Fruit fly (Drosophila melanogaster) whole organism, embryonic: ENCODE data around the gene CG4020.

Experiments used
- Aef1 ChIP-seq: fragments of 200-800 bp; sonication (Bioruptor generic); IDR thresholded peaks from 3 replicates; pipeline ENCODE4 v1.3.6; 2022; ENCODE audit warnings: missing biosample characterization, missing genetic modification characterization
- Asciz ChIP-seq: fragments of 200-800 bp; sonication (Bioruptor generic); optimal IDR thresholded peaks from 2 replicates; lab custom pipeline; 2017; ENCODE audit warnings: missing biosample characterization, mild to moderate bottlenecking, missing genetic modification characterization, missing genetic modification reagents
- Atf3 ChIP-seq: fragments of 200-800 bp; sonication (Bioruptor generic); optimal IDR thresholded peaks from 3 replicates; lab custom pipeline; 2016; ENCODE audit warnings: missing biosample characterization, missing genetic modification characterization
- CG11560 ChIP-seq: fragments of 200-800 bp; sonication (Bioruptor generic); IDR thresholded peaks from 3 replicates; pipeline ENCODE4 v1.3.6; 2022; ENCODE audit warnings: missing biosample characterization, missing genetic modification characterization
- CG12744 ChIP-seq: fragments of 200-800 bp; sonication (Bioruptor generic); optimal IDR thresholded peaks from 2 replicates; lab custom pipeline; 2016; ENCODE audit warnings: missing biosample characterization, missing genetic modification characterization
- CG12769 ChIP-seq: fragments of 200-800 bp; sonication (Bioruptor generic); optimal IDR thresholded peaks from 2 replicates; lab custom pipeline; 2019; ENCODE audit warnings: missing biosample characterization, mild to moderate bottlenecking, missing genetic modification characterization, moderate library complexity
- CG13287 ChIP-seq: fragments of 200-800 bp; sonication (Bioruptor generic); IDR thresholded peaks from 2 replicates; pipeline ENCODE4 v1.3.6; 2022; ENCODE audit warnings: missing biosample characterization, missing genetic modification characterization; ENCODE audit not compliant: partially characterized antibody
- CG1529 ChIP-seq: fragments of 200-800 bp; sonication (Bioruptor generic); optimal IDR thresholded peaks from 3 replicates; lab custom pipeline; 2018; ENCODE audit warnings: missing biosample characterization, missing genetic modification characterization
- CG15514 ChIP-seq: fragments of 200-800 bp; sonication (Bioruptor generic); optimal IDR thresholded peaks from 3 replicates; lab custom pipeline; 2017; ENCODE audit warnings: missing biosample characterization, missing genetic modification characterization, mild to moderate bottlenecking, moderate library complexity, missing genetic modification reagents
- CG16815 ChIP-seq: fragments of 200-800 bp; sonication (Bioruptor generic); optimal IDR thresholded peaks from 3 replicates; lab custom pipeline; 2017; ENCODE audit warnings: missing biosample characterization, mild to moderate bottlenecking, missing genetic modification characterization
- CG17802 ChIP-seq: fragments of 200-800 bp; sonication (Bioruptor generic); optimal IDR thresholded peaks from 2 replicates; lab custom pipeline; 2018; ENCODE audit warnings: missing biosample characterization, mild to moderate bottlenecking, missing genetic modification characterization, moderate library complexity
- CG18476 ChIP-seq: fragments of 200-800 bp; sonication (Bioruptor generic); optimal IDR thresholded peaks from 2 replicates; lab custom pipeline; 2016; ENCODE audit warnings: missing biosample characterization, mild to moderate bottlenecking, missing genetic modification characterization
- CG18599 ChIP-seq: fragments of 200-800 bp; sonication (Bioruptor generic); optimal IDR thresholded peaks from 3 replicates; lab custom pipeline; 2017; ENCODE audit warnings: missing biosample characterization, missing genetic modification characterization, mild to moderate bottlenecking, moderate library complexity, missing genetic modification reagents
- CG2202 ChIP-seq: fragments of 200-800 bp; sonication (Bioruptor generic); optimal IDR thresholded peaks from 2 replicates; lab custom pipeline; 2018; ENCODE audit warnings: missing biosample characterization, mild to moderate bottlenecking, missing genetic modification characterization
- CG2889 ChIP-seq: fragments of 200-800 bp; sonication (Bioruptor generic); IDR thresholded peaks from 3 replicates; pipeline ENCODE4 v1.3.6; 2022; ENCODE audit warnings: missing biosample characterization, missing genetic modification characterization
- CG32532 ChIP-seq: fragments of 200-800 bp; sonication (Bioruptor generic); IDR thresholded peaks from 2 replicates; pipeline ENCODE4 v1.3.6; 2022; ENCODE audit warnings: missing biosample characterization, missing genetic modification characterization
- CG34422 ChIP-seq: fragments of 200-800 bp; sonication (Bioruptor generic); IDR thresholded peaks from 3 replicates; pipeline ENCODE4 v1.3.6; 2022; ENCODE audit warnings: missing biosample characterization, missing genetic modification characterization
- CG5180 ChIP-seq: fragments of 200-800 bp; sonication (Bioruptor generic); optimal IDR thresholded peaks from 3 replicates; lab custom pipeline; 2017; ENCODE audit warnings: missing biosample characterization, missing genetic modification characterization, mild to moderate bottlenecking, moderate library complexity, missing genetic modification reagents
- CG6689 ChIP-seq: fragments of 200-800 bp; sonication (Bioruptor generic); IDR thresholded peaks from 2 replicates; pipeline ENCODE4 v1.3.6; 2022; ENCODE audit warnings: missing biosample characterization, missing genetic modification characterization
- CG7928 ChIP-seq: fragments of 200-800 bp; sonication (Bioruptor generic); optimal IDR thresholded peaks from 2 replicates; lab custom pipeline; 2017; ENCODE audit warnings: missing biosample characterization, mild to moderate bottlenecking, missing genetic modification characterization
- CG9932 ChIP-seq: fragments of 200-800 bp; sonication (Bioruptor generic); IDR thresholded peaks from 2 replicates; pipeline ENCODE4 v1.3.6; 2022; ENCODE audit warnings: missing biosample characterization, missing genetic modification characterization
- Camta ChIP-seq: fragments of 200-800 bp; sonication (Bioruptor generic); optimal IDR thresholded peaks from 2 replicates; lab custom pipeline; 2016; ENCODE audit warnings: missing biosample characterization, missing genetic modification characterization
- D ChIP-seq, 2 experiments: fragments of 200-800 bp in 1 of 2; fragments of >200 bp in 1 of 2; sonication (Bioruptor generic) in 1 of 2; optimal IDR thresholded peaks; 2 replicates in 1 of 2; 3 replicates in 1 of 2; lab custom pipeline; 2017; ENCODE audit warnings: mild to moderate bottlenecking in 1 of 2, missing biosample characterization in 1 of 2, missing genetic modification characterization in 1 of 2, missing genetic modification reagents in 1 of 2
- Doc2 ChIP-seq: fragments of 200-800 bp; sonication (Bioruptor generic); IDR thresholded peaks from 2 replicates; pipeline ENCODE4 v1.3.6; 2022; ENCODE audit warnings: missing biosample characterization, missing genetic modification characterization
- E2f1 ChIP-seq: fragments of 200-800 bp; sonication (Bioruptor generic); IDR thresholded peaks from 2 replicates; pipeline ENCODE4 v1.3.6; 2022; ENCODE audit warnings: missing biosample characterization, missing genetic modification characterization
- Fer2 ChIP-seq: fragments of 200-800 bp; sonication (Bioruptor generic); optimal IDR thresholded peaks from 2 replicates; lab custom pipeline; 2018; ENCODE audit warnings: missing biosample characterization, mild to moderate bottlenecking, missing genetic modification characterization, moderate library complexity
- Gug ChIP-seq: fragments of 200-800 bp; sonication (Bioruptor generic); IDR thresholded peaks from 4 replicates; pipeline ENCODE4 v1.3.6; 2022; ENCODE audit warnings: missing biosample characterization, missing genetic modification characterization
- H15 ChIP-seq: fragments of 200-800 bp; sonication (Bioruptor generic); IDR thresholded peaks from 3 replicates; pipeline ENCODE4 v1.3.6; 2022; ENCODE audit warnings: missing biosample characterization, missing genetic modification characterization
- Hand ChIP-seq: fragments of 200-800 bp; sonication (Bioruptor generic); optimal IDR thresholded peaks from 2 replicates; lab custom pipeline; 2017; ENCODE audit warnings: mild to moderate bottlenecking, missing biosample characterization, missing genetic modification reagents, missing genetic modification characterization
- MBD-R2 ChIP-seq: fragments of 200-800 bp; sonication (Bioruptor generic); IDR thresholded peaks from 2 replicates; pipeline ENCODE4 v1.3.6; 2022; ENCODE audit warnings: missing biosample characterization, missing genetic modification characterization
- Myb ChIP-seq: fragments of 200-800 bp; sonication (Bioruptor generic); optimal IDR thresholded peaks from 2 replicates; lab custom pipeline; 2016; ENCODE audit warnings: missing biosample characterization, missing genetic modification characterization
- Taf1 ChIP-seq: fragments of 200-800 bp; sonication (Bioruptor generic); IDR thresholded peaks from 2 replicates; pipeline ENCODE4 v1.3.6; 2022; ENCODE audit warnings: missing biosample characterization, missing genetic modification characterization
- br ChIP-seq: fragments of >200 bp; optimal IDR thresholded peaks from 2 replicates; lab custom pipeline; 2017
- btn ChIP-seq: fragments of 200-800 bp; sonication (Bioruptor generic); optimal IDR thresholded peaks from 2 replicates; lab custom pipeline; 2016; ENCODE audit warnings: missing biosample characterization, missing genetic modification characterization
- cas ChIP-seq: fragments of 200-800 bp; sonication (Bioruptor generic); IDR thresholded peaks from 2 replicates; pipeline ENCODE4 v1.3.6; 2022; ENCODE audit warnings: missing biosample characterization, missing genetic modification characterization
- corto ChIP-seq: fragments of 200-800 bp; sonication (Bioruptor generic); optimal IDR thresholded peaks from 2 replicates; lab custom pipeline; 2016; ENCODE audit warnings: missing biosample characterization, mild to moderate bottlenecking, missing genetic modification characterization, moderate library complexity
- esg ChIP-seq: fragments of 200-800 bp; sonication (Bioruptor generic); conservative IDR thresholded peaks from 2 replicates; pipeline ENCODE4 v1.3.6; 2022; ENCODE audit warnings: missing biosample characterization, missing genetic modification characterization
- fd96Cb ChIP-seq: fragments of 200-800 bp; sonication (Bioruptor generic); optimal IDR thresholded peaks from 2 replicates; lab custom pipeline; 2018; ENCODE audit warnings: missing biosample characterization, mild to moderate bottlenecking, missing genetic modification characterization, moderate library complexity
- gcm ChIP-seq: fragments of 200-800 bp; sonication (Bioruptor generic); optimal IDR thresholded peaks from 2 replicates; lab custom pipeline; 2019; ENCODE audit warnings: missing biosample characterization, mild to moderate bottlenecking, missing genetic modification characterization, moderate library complexity
- h ChIP-seq: fragments of >200 bp; optimal IDR thresholded peaks from 2 replicates; lab custom pipeline; 2017
- mld ChIP-seq: fragments of 200-800 bp; sonication (Bioruptor generic); IDR thresholded peaks from 3 replicates; pipeline ENCODE4 v1.3.6; 2022; ENCODE audit warnings: missing biosample characterization, missing genetic modification characterization; ENCODE audit not compliant: partially characterized antibody
- pan ChIP-seq, 4 experiments: fragments of >200 bp in 3 of 4; fragments of 200-800 bp in 1 of 4; sonication (Bioruptor generic) in 1 of 4; optimal IDR thresholded peaks in 3 of 4; IDR thresholded peaks in 1 of 4; 2 replicates each; pipeline versions ENCODE4 v1.3.6 to Lab custom; 2017 to 2022; ENCODE audit warnings: missing biosample characterization in 2 of 4, missing genetic modification characterization in 2 of 4, mixed read lengths in 1 of 4
- psq ChIP-seq: fragments of 200-800 bp; sonication (Bioruptor generic); optimal IDR thresholded peaks from 2 replicates; lab custom pipeline; 2017; ENCODE audit warnings: missing biosample characterization, missing genetic modification characterization
- row ChIP-seq: fragments of 200-800 bp; sonication (Bioruptor generic); IDR thresholded peaks from 3 replicates; pipeline ENCODE4 v1.3.6; 2022; ENCODE audit warnings: missing biosample characterization, missing genetic modification characterization
- sc ChIP-seq, 3 experiments: fragments of >200 bp in 2 of 3; fragments of 200-800 bp in 1 of 3; sonication (Bioruptor generic) in 1 of 3; optimal IDR thresholded peaks; 2 replicates in 2 of 3; 3 replicates in 1 of 3; lab custom pipeline; 2017; ENCODE audit warnings: mild to moderate bottlenecking in 1 of 3, missing biosample characterization in 1 of 3, missing genetic modification characterization in 1 of 3, missing genetic modification reagents in 1 of 3
- scrt ChIP-seq: fragments of 200-800 bp; sonication (Bioruptor generic); optimal IDR thresholded peaks from 2 replicates; lab custom pipeline; 2018; ENCODE audit warnings: missing biosample characterization, mild to moderate bottlenecking, missing genetic modification characterization, moderate library complexity
- sima ChIP-seq: fragments of 200-800 bp; sonication (Bioruptor generic); optimal IDR thresholded peaks from 2 replicates; lab custom pipeline; 2016; ENCODE audit warnings: missing biosample characterization, missing genetic modification characterization
- sisA ChIP-seq: fragments of 200-800 bp; sonication (Bioruptor generic); IDR thresholded peaks from 2 replicates; pipeline ENCODE4 v1.3.6; 2022; ENCODE audit warnings: missing biosample characterization, missing genetic modification characterization
- ssp ChIP-seq: fragments of 200-800 bp; sonication (Bioruptor generic); IDR thresholded peaks from 2 replicates; pipeline ENCODE4 v1.3.6; 2022; ENCODE audit warnings: missing biosample characterization, missing genetic modification characterization
- tna ChIP-seq: fragments of 200-800 bp; sonication (Bioruptor generic); IDR thresholded peaks from 2 replicates; pipeline ENCODE4 v1.3.6; 2022; ENCODE audit warnings: missing biosample characterization, missing genetic modification characterization; ENCODE audit not compliant: partially characterized antibody
- trem ChIP-seq: fragments of 200-800 bp; optimal IDR thresholded peaks from 3 replicates; lab custom pipeline; 2019; ENCODE audit warnings: missing biosample characterization, mild to moderate bottlenecking, missing genetic modification characterization, moderate library complexity

Gene CG4020

dm6 chrX:5876584-5876983 lies 29.0 kb upstream of the CG4020 start, which contains the start of gene mof (continued):
- TF ChIP-seq row (GFP tag; lab: Robert Waterston, UW) (no peak), E2f1 (GFP tag; lab: Robert Waterston, UW) (no peak), CG12744 (GFP tag; lab: Kevin White, UChicago) (no peak), CG2202 (no peak), CG1529 (GFP tag; lab: Kevin White, UChicago) (no peak), btn (GFP tag; lab: Kevin White, UChicago) (no peak), mld (peak; percentile 76; the same call in 2 of the 3 replicates), CG18476 (GFP tag; lab: Kevin White, UChicago) (no peak), sc (optimal IDR thresholded peaks at IDR 0.05; lab: Kevin White, UChicago) (no peak), sc (GFP tag; optimal IDR thresholded peaks at IDR 0.05; lab: Kevin White, UChicago) (no peak), CG12769 (no peak), pan (optimal IDR thresholded peaks at IDR 0.05; lab: Kevin White, UChicago) (no peak), pan (GFP tag; optimal IDR thresholded peaks at IDR 0.05 in 1 of 2, IDR thresholded peaks at IDR 0.05 in 1 of 2) (no peak), CG6689 (GFP tag; lab: Robert Waterston, UW) (0 out of 2 replicates have a peak, but pooled peaks have one; percentile 6), Asciz (no peak), tna (peak; percentile 62), Myb (no peak), Camta (GFP tag; lab: Kevin White, UChicago) (no peak), CG13287 (GFP tag; lab: Robert Waterston, UW) (peak; percentile 84), H15 (no peak), Gug (GFP tag; lab: Robert Waterston, UW) (no peak), Taf1 (no peak), CG9932 (GFP tag; lab: Robert Waterston, UW) (no peak), sisA (GFP tag; lab: Robert Waterston, UW) (no peak), ssp (GFP tag; lab: Robert Waterston, UW) (no peak), CG11560 (tag; lab: Robert Waterston, UW) (no peak), psq (GFP tag; lab: Kevin White, UChicago) (no peak), sima (GFP tag; lab: Kevin White, UChicago) (no peak), CG16815 (GFP tag; lab: Kevin White, UChicago) (no peak), Hand (no peak), Fer2 (tag; lab: Kevin White, UChicago) (no peak), CG5180 (GFP tag; lab: Kevin White, UChicago) (no peak), esg (GFP tag; lab: Robert Waterston, UW) (no peak), CG7928 (GFP tag; lab: Kevin White, UChicago) (peak; percentile 80), CG32532 (GFP tag; lab: Robert Waterston, UW) (no peak), CG2889 (GFP tag; lab: Robert Waterston, UW) (no peak), D (optimal IDR thresholded peaks at IDR 0.05; lab: Kevin White, UChicago) (no peak), D (GFP tag; optimal IDR thresholded peaks at IDR 0.05; lab: Kevin White, UChicago) (no peak), CG34422 (GFP tag; lab: Robert Waterston, UW) (no peak), Atf3 (no peak), CG17802 (tag; lab: Kevin White, UChicago) (no peak), gcm (GFP tag; lab: Kevin White, UChicago) (no peak), corto (GFP tag; lab: Kevin White, UChicago) (no peak), trem (tag; lab: Kevin White, UChicago) (peak; percentile 18), Aef1 (no peak), scrt (no peak), h (lab: Kevin White, UChicago) (no peak), CG18599 (no peak), MBD-R2 (GFP tag; lab: Robert Waterston, UW) (peak; percentile 79), CG15514 (GFP tag; lab: Kevin White, UChicago) (peak; percentile 46), cas (GFP tag; lab: Robert Waterston, UW) (no peak), Doc2 (GFP tag; lab: Robert Waterston, UW) (no peak), fd96Cb (tag; lab: Kevin White, UChicago) (no peak), br (no peak)
